Worm (Caenorhabditis elegans) whole organism, L1 larva: Measurements from ENCODE around the gene lec-10.

ENCODE experiments used
- egl-27 ChIP-seq, 2 experiments: fragments of 150-350 bp in 1 of 2; sonication (generic microtip); optimal IDR thresholded peaks; 3 replicates each; lab custom pipeline; 2017 to 2018; ENCODE audit warnings: missing biosample characterization in 2 of 2, missing genetic modification characterization in 2 of 2, missing genetic modification reagents in 2 of 2
- jun-1 ChIP-seq: fragments of 150-350 bp; optimal IDR thresholded peaks from 2 replicates; lab custom pipeline; 2014; ENCODE audit warnings: missing biosample characterization, missing genetic modification reagents, missing genetic modification characterization
- lin-15B ChIP-seq: fragments of 150-350 bp; sonication (generic microtip); optimal IDR thresholded peaks from 3 replicates; lab custom pipeline; 2014; ENCODE audit warnings: missing biosample characterization, missing genetic modification characterization
- nhr-11 ChIP-seq: fragments of 150-350 bp; optimal IDR thresholded peaks from 2 replicates; lab custom pipeline; 2014; ENCODE audit warnings: missing biosample characterization, missing genetic modification characterization
- sox-4 ChIP-seq: sonication (generic microtip); optimal IDR thresholded peaks from 2 replicates; lab custom pipeline; 2016; ENCODE audit warnings: missing genetic modification characterization, missing compliant biosample characterization
- tbx-2 ChIP-seq: sonication (generic microtip); optimal IDR thresholded peaks from 2 replicates; lab custom pipeline; 2016; ENCODE audit warnings: missing genetic modification characterization, missing compliant biosample characterization

ce11 chrV:6438601-6439000 lies 50.3 kb downstream of the lec-10 start, which contains the start of gene T05H4.4:
- TF ChIP-seq egl-27 (tag; optimal IDR thresholded peaks at IDR 0.05; lab: Kevin White, UChicago) (no peak), jun-1 (tag; lab: Kevin White, UChicago) (no peak), lin-15B (tag; lab: Kevin White, UChicago) (no peak), nhr-11 (tag; lab: Kevin White, UChicago) (no peak), tbx-2 (tag; lab: Kevin White, UChicago) (no peak), sox-4 (no peak)
